Worm (Caenorhabditis elegans): ENCODE results near the gene R57.2.

DNA sequence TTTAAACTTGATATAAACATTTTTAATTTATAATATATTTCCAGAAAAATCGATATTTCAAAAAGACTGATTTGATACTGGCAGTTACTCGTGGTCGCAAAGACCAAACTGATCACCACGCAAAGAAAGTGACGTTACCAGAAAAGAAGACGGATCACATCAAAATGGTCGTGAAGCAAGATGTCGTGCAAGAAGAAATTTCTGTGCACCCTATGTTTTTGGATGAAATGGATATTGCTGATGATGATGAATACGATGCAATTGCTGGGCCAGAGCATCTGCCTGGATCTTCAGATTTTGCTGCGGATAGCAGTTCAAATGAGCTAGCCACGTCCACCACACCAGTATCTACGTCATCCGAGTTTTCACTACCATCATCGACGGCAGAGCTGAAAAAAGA lies 31.7 kb downstream of the R57.2 start:
- TF ChIP-seq sdc-2 (tag; optimal IDR thresholded peaks at IDR 0.05): no peak
- no peak for TF ChIP-seq che-1 (tag; optimal IDR thresholded peaks at IDR 0.05)
- TF ChIP-seq ceh-9 (tag; optimal IDR thresholded peaks at IDR 0.05): no peak
- TF ChIP-seq elt-2 (tag; optimal IDR thresholded peaks at IDR 0.05): no peak
- TF ChIP-seq nhr-11 (tag; optimal IDR thresholded peaks at IDR 0.05): no peak
- no peak for TF ChIP-seq unc-55 (GFP tag; optimal IDR thresholded peaks at IDR 0.05)
